Worm (Caenorhabditis elegans) whole organism, L2 larva: Measurements from ENCODE around the gene srt-44.

Source experiments
- R02D3.7 ChIP-seq: fragments of 150-350 bp; optimal IDR thresholded peaks from 2 replicates; lab custom pipeline; 2014; ENCODE audit warnings: missing biosample characterization, missing genetic modification characterization
- ZK546.5 ChIP-seq: sonication (generic microtip); optimal IDR thresholded peaks from 2 replicates; lab custom pipeline; 2017; ENCODE audit warnings: missing biosample characterization, missing genetic modification characterization
- alr-1 ChIP-seq: fragments of 150-350 bp; optimal IDR thresholded peaks from 2 replicates; lab custom pipeline; 2014; ENCODE audit warnings: missing biosample characterization, missing genetic modification characterization
- aly-2 ChIP-seq: fragments of 150-350 bp; optimal IDR thresholded peaks from 2 replicates; lab custom pipeline; 2014; ENCODE audit warnings: missing biosample characterization, missing genetic modification characterization
- ama-1 ChIP-seq: fragments of 150-350 bp; optimal IDR thresholded peaks from 2 replicates; lab custom pipeline; 2018; ENCODE audit warnings: inconsistent platforms
- blmp-1 ChIP-seq: sonication (generic microtip); optimal IDR thresholded peaks from 2 replicates; lab custom pipeline; 2017; ENCODE audit warnings: missing genetic modification characterization, mild to moderate bottlenecking, missing compliant biosample characterization, antibody characterized with exemption, moderate library complexity; ENCODE audit not compliant: insufficient read depth
- ceh-16 ChIP-seq: fragments of 150-350 bp; optimal IDR thresholded peaks from 2 replicates; lab custom pipeline; 2014; ENCODE audit warnings: missing biosample characterization, missing genetic modification characterization
- ceh-82 ChIP-seq: fragments of 150-350 bp; optimal IDR thresholded peaks from 2 replicates; lab custom pipeline; 2014; ENCODE audit warnings: missing biosample characterization, missing genetic modification characterization
- egl-27 ChIP-seq: sonication (generic microtip); optimal IDR thresholded peaks from 3 replicates; lab custom pipeline; 2017; ENCODE audit warnings: missing biosample characterization, missing genetic modification reagents, missing genetic modification characterization
- elt-1 ChIP-seq: fragments of 150-350 bp; optimal IDR thresholded peaks from 2 replicates; lab custom pipeline; 2014; ENCODE audit warnings: missing biosample characterization, missing genetic modification characterization
- fos-1 ChIP-seq: fragments of 150-350 bp; optimal IDR thresholded peaks from 2 replicates; lab custom pipeline; 2014; ENCODE audit warnings: missing biosample characterization, missing genetic modification characterization
- gmeb-1 ChIP-seq: fragments of 150-350 bp; optimal IDR thresholded peaks from 2 replicates; lab custom pipeline; 2014; ENCODE audit warnings: missing biosample characterization, missing genetic modification characterization
- lin-11 ChIP-seq: fragments of 150-350 bp; sonication (generic microtip); optimal IDR thresholded peaks from 2 replicates; lab custom pipeline; 2014; ENCODE audit warnings: missing biosample characterization, missing genetic modification characterization, inconsistent platforms, mixed read lengths
- lin-13 ChIP-seq: fragments of 150-350 bp; optimal IDR thresholded peaks from 2 replicates; lab custom pipeline; 2014; ENCODE audit warnings: missing biosample characterization, missing genetic modification reagents, missing genetic modification characterization
- lin-39 ChIP-seq: fragments of 150-350 bp; optimal IDR thresholded peaks from 2 replicates; lab custom pipeline; 2014; ENCODE audit warnings: missing biosample characterization, missing genetic modification reagents, missing genetic modification characterization
- mab-5 ChIP-seq: fragments of 150-350 bp; optimal IDR thresholded peaks from 2 replicates; lab custom pipeline; 2014; ENCODE audit warnings: missing biosample characterization, missing genetic modification characterization
- mbf-1 ChIP-seq: sonication (generic microtip); optimal IDR thresholded peaks from 2 replicates; lab custom pipeline; 2017; ENCODE audit warnings: missing biosample characterization, missing genetic modification characterization
- mdl-1 ChIP-seq, 2 experiments: fragments of 150-350 bp in 1 of 2; sonication (generic microtip) in 1 of 2; optimal IDR thresholded peaks; 2 replicates each; lab custom pipeline; 2017; ENCODE audit warnings: missing biosample characterization in 2 of 2, missing genetic modification characterization in 2 of 2
- nhr-10 ChIP-seq: sonication (generic microtip); optimal IDR thresholded peaks from 2 replicates; lab custom pipeline; 2017; ENCODE audit warnings: missing biosample characterization, missing genetic modification characterization
- nhr-11 ChIP-seq: fragments of 150-350 bp; optimal IDR thresholded peaks from 2 replicates; lab custom pipeline; 2014; ENCODE audit warnings: missing biosample characterization, missing genetic modification characterization
- nhr-129 ChIP-seq: fragments of 150-350 bp; optimal IDR thresholded peaks from 2 replicates; lab custom pipeline; 2014; ENCODE audit warnings: missing biosample characterization, missing genetic modification characterization
- nhr-21 ChIP-seq: fragments of 150-350 bp; optimal IDR thresholded peaks from 2 replicates; lab custom pipeline; 2014; ENCODE audit warnings: missing biosample characterization, missing genetic modification characterization
- nhr-23 ChIP-seq: fragments of 150-350 bp; optimal IDR thresholded peaks from 2 replicates; lab custom pipeline; 2014; ENCODE audit warnings: missing biosample characterization, missing genetic modification reagents, missing genetic modification characterization
- nhr-237 ChIP-seq: fragments of 150-350 bp; optimal IDR thresholded peaks from 2 replicates; lab custom pipeline; 2014; ENCODE audit warnings: missing biosample characterization, missing genetic modification characterization
- nhr-77 ChIP-seq: fragments of 150-350 bp; optimal IDR thresholded peaks from 2 replicates; lab custom pipeline; 2014; ENCODE audit warnings: missing biosample characterization, missing genetic modification characterization
- peb-1 ChIP-seq: fragments of 150-350 bp; optimal IDR thresholded peaks from 2 replicates; lab custom pipeline; 2014; ENCODE audit warnings: missing biosample characterization, missing genetic modification characterization
- sem-4 ChIP-seq: fragments of 150-350 bp; optimal IDR thresholded peaks from 2 replicates; lab custom pipeline; 2014; ENCODE audit warnings: missing biosample characterization, missing genetic modification reagents, missing genetic modification characterization
- sma-3 ChIP-seq: sonication (generic microtip); optimal IDR thresholded peaks from 2 replicates; lab custom pipeline; 2016; ENCODE audit warnings: missing genetic modification reagents, missing genetic modification characterization, missing compliant biosample characterization
- unc-55 ChIP-seq: fragments of 150-350 bp; sonication (generic microtip); optimal IDR thresholded peaks from 3 replicates; lab custom pipeline; 2014; ENCODE audit warnings: missing biosample characterization, missing genetic modification reagents, missing genetic modification characterization
- unc-62 ChIP-seq: fragments of 150-350 bp; optimal IDR thresholded peaks from 2 replicates; lab custom pipeline; 2014; ENCODE audit warnings: missing biosample characterization, missing genetic modification reagents, missing genetic modification characterization
- zag-1 ChIP-seq: fragments of 150-350 bp; optimal IDR thresholded peaks from 2 replicates; lab custom pipeline; 2014; ENCODE audit warnings: missing biosample characterization, missing genetic modification characterization
- ztf-1 ChIP-seq: fragments of 200-800 bp; sonication (Bioruptor generic); conservative IDR thresholded peaks from 2 replicates; pipeline ENCODE4 v1.3.6; 2022; ENCODE audit warnings: missing genetic modification characterization, missing compliant biosample characterization

The srt-44 gene

DNA sequence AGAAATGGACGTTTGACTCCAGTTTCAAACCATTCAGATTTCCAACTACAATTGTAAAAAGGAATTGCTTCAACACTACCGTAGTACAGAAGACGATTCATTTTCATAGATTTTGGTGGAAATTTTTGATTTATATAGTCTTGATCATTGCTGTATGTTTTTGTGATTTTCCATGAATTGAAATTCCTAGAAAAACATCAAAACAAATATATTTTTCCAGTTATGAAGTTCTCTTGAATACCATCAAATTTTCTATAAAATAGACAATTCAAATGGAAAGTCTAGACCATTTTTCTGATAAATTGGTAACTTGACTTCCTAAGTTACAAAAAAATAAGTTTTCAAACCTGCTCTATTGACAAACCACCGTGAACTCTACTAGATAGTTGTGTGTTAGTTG is 34.6 kb upstream of the srt-44 start, which contains the start of gene srt-48:
Gene srt-48 (minus strand): TSS at position 101 of the 400 bp plus-strand sequence.
- TF ChIP-seq mab-5 (no peak), zag-1 (no peak), elt-1 (tag; lab: Kevin White, UChicago) (no peak), nhr-10 (tag; lab: Kevin White, UChicago) (no peak), nhr-129 (no peak), peb-1 (tag; lab: Kevin White, UChicago) (no peak), ztf-1 (GFP tag; lab: Robert Waterston, UW) (no peak)

DNA sequence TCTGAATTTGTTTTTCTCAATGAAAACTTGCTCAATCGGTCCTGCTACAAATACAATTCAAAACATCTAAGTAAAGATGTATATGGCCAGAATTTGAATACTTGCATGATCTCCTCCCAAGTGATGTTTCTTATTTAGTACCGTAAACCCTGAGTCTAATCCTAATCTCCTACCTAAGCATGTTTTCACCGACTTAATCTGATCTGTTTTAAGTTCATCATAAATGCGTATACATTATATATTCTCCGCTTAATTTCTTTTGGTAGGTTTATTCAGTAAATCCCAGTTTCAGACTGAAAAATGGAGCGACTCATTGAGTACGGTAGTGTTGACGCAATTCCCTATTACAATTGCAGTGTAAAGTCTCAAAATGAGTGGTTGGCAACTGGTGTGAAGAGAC is 29.0 kb upstream of the srt-44 start, which contains the start of gene srt-50:
Gene srt-50 (plus strand): TSS at position 301 of the 400 bp plus-strand sequence.
- TF ChIP-seq nhr-11 (tag; lab: Kevin White, UChicago) (no peak), elt-1 (tag; lab: Kevin White, UChicago) (no peak), nhr-10 (tag; lab: Kevin White, UChicago) (no peak), aly-2 (tag; lab: Kevin White, UChicago) (no peak), fos-1 (tag; lab: Kevin White, UChicago) (no peak), mdl-1 (tag; optimal IDR thresholded peaks at IDR 0.05; lab: Kevin White, UChicago) (no peak), R02D3.7 (no peak), unc-55 (GFP tag; lab: Kevin White, UChicago) (no peak), lin-11 (no peak), ama-1 (lab: Kevin White, UChicago) (no peak), nhr-77 (no peak)

DNA sequence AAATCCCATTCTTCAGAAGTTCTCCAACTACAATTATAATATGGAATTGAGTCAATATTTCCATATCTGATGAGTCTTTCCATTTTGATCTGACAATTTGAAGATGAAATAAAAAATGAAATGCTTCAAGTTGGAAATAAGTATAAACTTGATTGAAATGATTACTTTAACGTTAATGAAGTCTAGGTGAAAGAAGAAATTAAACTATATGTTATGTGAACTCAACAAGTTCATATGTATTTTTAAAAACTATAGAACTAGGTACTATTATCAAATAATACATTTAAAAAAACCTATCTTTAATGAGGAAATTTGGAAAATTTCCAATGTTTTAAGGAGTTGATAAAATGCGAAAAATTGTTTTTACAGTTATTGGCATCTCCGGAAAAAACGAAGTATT is 5.1 kb upstream of the srt-44 start, which contains the start of gene srt-49:
Gene srt-49 (minus strand): TSS at position 101 of the 400 bp plus-strand sequence.
- TF ChIP-seq ama-1 (lab: Kevin White, UChicago) (no peak), ceh-16 (no peak), lin-11 (no peak), gmeb-1 (tag; lab: Kevin White, UChicago) (no peak), nhr-237 (tag; lab: Kevin White, UChicago) (no peak), nhr-11 (tag; lab: Kevin White, UChicago) (no peak), egl-27 (tag; lab: Kevin White, UChicago) (no peak), nhr-23 (no peak)

DNA sequence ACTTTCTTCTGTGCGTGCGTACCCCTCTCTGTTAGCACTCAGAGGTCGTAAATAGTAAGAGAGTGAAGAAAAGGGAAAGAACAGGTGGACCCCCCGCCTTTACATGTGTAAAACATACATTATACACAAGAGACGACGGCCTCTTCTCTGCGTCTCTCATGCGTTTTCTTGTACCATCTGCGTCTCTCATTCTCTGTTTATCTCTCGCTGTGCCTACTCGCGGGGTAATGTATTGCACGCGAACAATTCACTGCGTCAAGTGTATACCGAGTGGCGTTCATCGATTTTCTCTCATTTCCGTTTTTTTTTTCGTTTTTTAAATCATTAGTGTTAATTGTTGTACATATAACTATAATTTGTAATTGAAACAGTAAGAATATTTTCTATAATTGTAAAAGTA is 3.8 kb downstream of the srt-44 start:
- TF ChIP-seq unc-62: no peak
- TF ChIP-seq gmeb-1 (tag; lab: Kevin White, UChicago): peak; percentile 15
- TF ChIP-seq lin-13 (GFP tag; lab: Kevin White, UChicago): peak; percentile 53
- no peak for TF ChIP-seq sem-4 (tag; lab: Kevin White, UChicago)
- TF ChIP-seq blmp-1 (tag; lab: Kevin White, UChicago): no peak
- TF ChIP-seq sma-3 (GFP tag; lab: Kevin White, UChicago): no peak
- peak; percentile 7 for TF ChIP-seq nhr-129
- no peak for TF ChIP-seq ceh-82
- TF ChIP-seq nhr-21 (tag; lab: Kevin White, UChicago): no peak
- TF ChIP-seq lin-39 (tag; lab: Kevin White, UChicago): no peak
- no peak for TF ChIP-seq peb-1 (tag; lab: Kevin White, UChicago)
- TF ChIP-seq, all 48 proteins: peak for 3

DNA sequence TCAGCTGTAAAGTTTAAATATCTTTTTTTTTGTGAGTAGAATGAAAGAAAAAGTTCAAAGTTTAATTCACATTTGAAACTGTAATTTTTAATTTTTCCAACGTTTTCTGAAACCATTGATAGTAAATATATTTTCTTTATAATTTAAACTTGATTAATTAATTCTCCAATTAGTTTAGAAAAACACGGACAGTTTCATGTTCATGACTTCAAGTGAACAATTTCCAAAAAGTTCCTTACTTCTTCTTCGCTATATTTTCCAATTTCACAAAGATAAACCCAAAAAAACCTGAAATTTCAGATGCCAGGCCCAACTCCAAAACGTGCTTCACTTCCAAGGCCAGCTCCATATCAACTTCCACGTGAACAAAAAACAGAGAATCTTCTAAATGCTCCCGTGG is 5.0 kb downstream of the srt-44 start, which contains the start of gene M199.2:
Gene M199.2 (plus strand): TSS at position 301 of the 400 bp plus-strand sequence.
- TF ChIP-seq alr-1 (tag; lab: Kevin White, UChicago) (no peak), mbf-1 (tag; lab: Kevin White, UChicago) (no peak), lin-39 (tag; lab: Kevin White, UChicago) (no peak), ZK546.5 (tag; lab: Kevin White, UChicago) (no peak), nhr-77 (no peak), nhr-10 (tag; lab: Kevin White, UChicago) (no peak), lin-11 (no peak)

DNA sequence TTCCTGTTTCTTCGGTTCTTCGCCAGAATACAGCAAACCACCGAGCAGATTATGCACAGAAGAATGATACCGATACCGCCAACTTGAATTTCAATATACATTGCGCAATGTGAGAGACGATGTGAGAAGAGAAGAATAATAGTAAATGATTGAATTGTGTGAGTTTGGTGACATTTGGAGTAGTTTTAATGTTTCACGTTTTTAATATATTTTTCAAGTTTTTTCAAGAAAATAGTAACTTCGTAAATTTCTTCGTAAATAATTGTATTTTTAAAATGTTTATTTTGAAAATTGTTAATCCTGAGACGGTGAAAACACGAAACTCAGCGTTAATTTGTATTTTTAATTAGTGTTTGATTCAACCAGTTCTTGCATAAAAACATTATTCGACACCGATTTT is 9.7 kb downstream of the srt-44 start, which contains the start of gene M199.134:
Gene M199.134 (minus strand): TSS at position 101 of the 400 bp plus-strand sequence.
- TF ChIP-seq aly-2 (tag; lab: Kevin White, UChicago): no peak
